Worm (Caenorhabditis elegans) whole organism, young adult: ENCODE results near the gene T28A8.6.

Experiments
- T26A5.8 ChIP-seq: sonication (generic microtip); optimal IDR thresholded peaks from 2 replicates; lab custom pipeline; 2016; ENCODE audit warnings: missing genetic modification characterization, missing compliant biosample characterization
- Y79H2A.3 ChIP-seq: fragments of 200-800 bp; sonication (Bioruptor generic); conservative IDR thresholded peaks from 2 replicates; pipeline ENCODE4 v1.3.6; 2022; ENCODE audit warnings: missing genetic modification reagents, missing genetic modification characterization, missing compliant biosample characterization
- lin-35 ChIP-seq, 3 experiments: fragments of 150-350 bp in 2 of 3; sonication (generic microtip) in 1 of 3; optimal IDR thresholded peaks; 2 replicates each; lab custom pipeline; 2014 to 2018; ENCODE audit warnings: missing biosample characterization in 3 of 3, missing genetic modification characterization in 3 of 3, missing genetic modification reagents in 3 of 3
- nfya-2 ChIP-seq: fragments of 200-800 bp; sonication (Bioruptor generic); IDR thresholded peaks from 2 replicates; pipeline ENCODE4 v1.3.6; 2022; ENCODE audit warnings: missing genetic modification reagents, missing genetic modification characterization, missing compliant biosample characterization
- nhr-27 ChIP-seq: fragments of 200-800 bp; sonication (Bioruptor generic); optimal IDR thresholded peaks from 2 replicates; lab custom pipeline; 2018; ENCODE audit warnings: mild to moderate bottlenecking, missing genetic modification characterization, moderate library complexity, missing compliant biosample characterization

DNA sequence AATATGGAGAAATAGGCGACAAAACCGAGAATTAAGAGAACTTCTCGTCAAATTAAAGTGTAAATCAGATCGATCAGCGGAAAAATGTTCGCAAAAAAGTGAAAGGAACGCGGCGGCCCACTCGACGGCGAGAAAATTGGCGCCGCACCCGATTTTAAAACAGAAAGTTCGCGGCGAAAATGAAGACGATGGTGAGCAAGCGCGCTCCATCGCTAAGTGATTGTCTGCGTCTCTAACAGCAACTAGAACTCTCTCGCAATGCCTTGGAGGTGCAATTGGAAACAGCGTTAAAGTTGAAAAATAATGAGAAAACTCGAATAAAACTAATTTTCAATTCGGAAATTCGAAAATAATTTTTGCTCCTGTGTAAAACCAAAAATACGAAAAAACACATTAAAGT, 31.0 kb downstream of the T28A8.6 start:
- no peak for TF ChIP-seq T26A5.8 (tag; lab: Kevin White, UChicago)
- TF ChIP-seq Y79H2A.3 (GFP tag; lab: Robert Waterston, UW) = no peak
- no peak for TF ChIP-seq nhr-27 (tag; lab: Kevin White, UChicago)
- no peak for TF ChIP-seq nfya-2
- TF ChIP-seq lin-35 (GFP tag; optimal IDR thresholded peaks at IDR 0.05; lab: Kevin White, UChicago) = no peak
